Fruit fly (Drosophila melanogaster): ENCODE measurements around the gene S6kII.
A peak's percentile ranks its signal among the peaks of the same experiment; 100 is the strongest.

S6kII gene

DNA sequence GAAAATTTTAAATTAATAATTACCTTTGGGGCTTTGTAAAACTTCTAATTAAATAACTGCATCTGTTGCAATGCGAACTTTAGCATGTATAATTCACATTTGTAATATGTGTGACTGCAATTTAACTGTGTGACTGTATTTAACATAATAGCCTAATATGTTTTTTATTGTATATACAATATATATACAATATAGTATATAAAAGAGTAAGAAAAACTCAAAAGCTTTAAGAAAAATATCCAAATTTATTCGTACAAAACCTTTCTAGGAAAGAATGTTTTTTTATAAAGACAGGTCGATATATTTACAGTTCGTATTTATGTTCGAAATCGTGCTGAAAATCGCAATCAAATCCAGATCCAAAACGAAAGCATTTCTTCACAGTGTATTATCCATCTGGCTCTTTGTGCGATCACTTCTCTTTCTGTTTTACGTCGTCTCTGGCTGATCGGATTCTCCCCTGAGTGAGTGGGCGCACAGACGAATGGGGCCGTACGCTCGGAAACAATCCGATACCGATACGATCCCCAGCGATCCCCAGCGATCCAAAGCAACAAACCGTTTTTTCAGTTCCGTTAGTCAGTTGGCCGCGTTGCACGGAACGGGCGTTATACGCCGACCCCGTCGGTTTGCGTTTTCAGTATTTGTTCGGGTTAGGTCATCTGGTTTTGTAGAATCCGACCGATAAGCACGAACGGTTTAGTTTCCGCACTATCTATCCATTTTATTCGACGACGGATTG lies 38.6 kb upstream of the S6kII start (continued):
- TF ChIP-seq HmgZ (tag; optimal IDR thresholded peaks at IDR 0.05) = no peak
- no peak for TF ChIP-seq H15 (GFP tag; IDR thresholded peaks at IDR 0.05)
- TF ChIP-seq da (GFP tag; optimal IDR thresholded peaks at IDR 0.05) = no peak
- TF ChIP-seq MBD-R2 (GFP tag; IDR thresholded peaks at IDR 0.05) = peak; percentile 17; the same call in 1 of the 2 replicates
- TF ChIP-seq sim (GFP tag; IDR thresholded peaks at IDR 0.05) = no peak
- peak; percentile 13 for TF ChIP-seq Max (GFP tag; optimal IDR thresholded peaks at IDR 0.05)
- TF ChIP-seq CG32772 (GFP tag; IDR thresholded peaks at IDR 0.05) = no peak
- peak; percentile 17 for TF ChIP-seq CG12942 (GFP tag; optimal IDR thresholded peaks at IDR 0.05)
- TF ChIP-seq CG2889 (GFP tag; IDR thresholded peaks at IDR 0.05) = no peak
- peak in 1 of 2 experiments; percentile 61 for TF ChIP-seq dpn (GFP tag; optimal IDR thresholded peaks at IDR 0.05)
- TF ChIP-seq CG4404 (GFP tag; IDR thresholded peaks at IDR 0.05) = no peak
- peak; percentile 48 for TF ChIP-seq CG1233 (GFP tag; optimal IDR thresholded peaks at IDR 0.05)
- TF ChIP-seq CG15514 (GFP tag; optimal IDR thresholded peaks at IDR 0.05) = peak; percentile 2
- no peak for TF ChIP-seq CG5953 (GFP tag; IDR thresholded peaks at IDR 0.05)
- TF ChIP-seq Ets65A (GFP tag) = peak; percentile 75
- TF ChIP-seq CG3847 (GFP tag; IDR thresholded peaks at IDR 0.05) = peak; percentile 45; the same call in 1 of the 2 replicates
- TF ChIP-seq Rfx (GFP tag; IDR thresholded peaks at IDR 0.05) = peak; percentile 43
- no peak for TF ChIP-seq Nf-YA (GFP tag; IDR thresholded peaks at IDR 0.05)
- TF ChIP-seq CG12391 (tag; optimal IDR thresholded peaks at IDR 0.05) = no peak
- no peak for TF ChIP-seq dimm (GFP tag; IDR thresholded peaks at IDR 0.05)
- no peak for TF ChIP-seq Nf-YC (tag; optimal IDR thresholded peaks at IDR 0.05)
- peak; percentile 41 for TF ChIP-seq CG16815 (GFP tag; optimal IDR thresholded peaks at IDR 0.05)
- TF ChIP-seq CG1832 (GFP tag; optimal IDR thresholded peaks at IDR 0.05) = no peak
- TF ChIP-seq slou (GFP tag; optimal IDR thresholded peaks at IDR 0.05) = peak; percentile 26
- peak; percentile 72 for TF ChIP-seq HHEX (GFP tag; optimal IDR thresholded peaks at IDR 0.05)
- TF ChIP-seq HmgD (GFP tag; optimal IDR thresholded peaks at IDR 0.05) = no peak
- TF ChIP-seq tna (GFP tag; IDR thresholded peaks at IDR 0.05; ENCODE audit: partially characterized antibody) = no peak
- TF ChIP-seq zf30C (GFP tag; optimal IDR thresholded peaks at IDR 0.05) = peak; percentile 53
- peak; percentile 47 for TF ChIP-seq Asciz (GFP tag; optimal IDR thresholded peaks at IDR 0.05)
- TF ChIP-seq jing (GFP tag; optimal IDR thresholded peaks at IDR 0.05) = peak; percentile 22
- no peak for TF ChIP-seq tll (GFP tag; optimal IDR thresholded peaks at IDR 0.05)
- TF ChIP-seq schlank (tag; optimal IDR thresholded peaks at IDR 0.05) = no peak
- no peak for TF ChIP-seq repo (GFP tag; optimal IDR thresholded peaks at IDR 0.05)
- TF ChIP-seq Opbp (GFP tag; IDR thresholded peaks at IDR 0.05; ENCODE audit: partially characterized antibody) = 0 out of 3 replicates have a peak, but pooled peaks have one; percentile 25
- TF ChIP-seq CG15011 (GFP tag; optimal IDR thresholded peaks at IDR 0.05) = peak; percentile 21
- peak; percentile 2 for TF ChIP-seq CG17829 (tag; optimal IDR thresholded peaks at IDR 0.05)
- TF ChIP-seq ERR (GFP tag; optimal IDR thresholded peaks at IDR 0.05) = no peak
- peak; percentile 56 for TF ChIP-seq CG18599 (GFP tag; optimal IDR thresholded peaks at IDR 0.05)
- TF ChIP-seq CG4854 (GFP tag; optimal IDR thresholded peaks at IDR 0.05) = no peak
- no peak for TF ChIP-seq Sry-β (GFP tag; optimal IDR thresholded peaks at IDR 0.05)
- peak in 1 of 2 experiments; percentile 73 for TF ChIP-seq Hr51 (GFP tag; optimal IDR thresholded peaks at IDR 0.05)
- TF ChIP-seq CG3838 (GFP tag; optimal IDR thresholded peaks at IDR 0.05) = no peak
- TF ChIP-seq Elba2 (GFP tag; optimal IDR thresholded peaks at IDR 0.05) = no peak
- no peak; the same call in 1 of the 2 replicates for TF ChIP-seq Adf1 (GFP tag; IDR thresholded peaks at IDR 0.05)
- TF ChIP-seq ac (GFP tag; optimal IDR thresholded peaks at IDR 0.05) = no peak
- no peak for TF ChIP-seq CG1792 (GFP tag; optimal IDR thresholded peaks at IDR 0.05)
- peak; percentile 62 for TF ChIP-seq D19A (tag; optimal IDR thresholded peaks at IDR 0.05)
- no peak for TF ChIP-seq seq (GFP tag; IDR thresholded peaks at IDR 0.05)
- peak; percentile 19 for TF ChIP-seq corto (GFP tag; optimal IDR thresholded peaks at IDR 0.05)
